Fruit fly (Drosophila melanogaster): Measurements from ENCODE around the gene Myo61F.

Gene Myo61F

dm6 chr3L:1305317-1305716 is 13.0 kb upstream of the Myo61F start:
- TF ChIP-seq EcR (GFP tag; optimal IDR thresholded peaks at IDR 0.05), result no peak
- TF ChIP-seq pan (optimal IDR thresholded peaks at IDR 0.05), result no peak
- TF ChIP-seq psq (optimal IDR thresholded peaks at IDR 0.05), result no peak
- TF ChIP-seq Dll (optimal IDR thresholded peaks at IDR 0.05), result no peak
- TF ChIP-seq CG8478 (optimal IDR thresholded peaks at IDR 0.05), result no peak
- TF ChIP-seq usp (GFP tag; optimal IDR thresholded peaks at IDR 0.05), result no peak

dm6 chr3L:1307005-1307632 is 11.2 kb upstream of the Myo61F start, which contains the start of the genes Ctr9 and Nt5a:
Gene Ctr9, plus strand, starts transcription at chr3L:1307224.
Gene Nt5a, minus strand, starts transcription at chr3L:1307418.
- no peak for TF ChIP-seq EcR (GFP tag; optimal IDR thresholded peaks at IDR 0.05)
- TF ChIP-seq psq (optimal IDR thresholded peaks at IDR 0.05), result no peak
- no peak for TF ChIP-seq pan (optimal IDR thresholded peaks at IDR 0.05)
- no peak for TF ChIP-seq CG8478 (optimal IDR thresholded peaks at IDR 0.05)
- no peak for TF ChIP-seq usp (GFP tag; optimal IDR thresholded peaks at IDR 0.05)
- no peak for TF ChIP-seq Dll (optimal IDR thresholded peaks at IDR 0.05)

dm6 chr3L:1313039-1313766 is 5.1 kb upstream of the Myo61F start, which contains the start of the genes sturkopf and Herc4:
Gene sturkopf, minus strand, starts transcription at chr3L:1313377.
Gene Herc4, plus strand, starts transcription at chr3L:1313696.
- TF ChIP-seq psq (optimal IDR thresholded peaks at IDR 0.05) (no peak), pan (optimal IDR thresholded peaks at IDR 0.05) (no peak), CG8478 (optimal IDR thresholded peaks at IDR 0.05) (no peak), Dll (optimal IDR thresholded peaks at IDR 0.05) (no peak), usp (GFP tag; optimal IDR thresholded peaks at IDR 0.05) (no peak), EcR (GFP tag; optimal IDR thresholded peaks at IDR 0.05) (no peak)

- TF ChIP-seq CG8478 (optimal IDR thresholded peaks at IDR 0.05) (no peak), pan (optimal IDR thresholded peaks at IDR 0.05) (no peak), psq (optimal IDR thresholded peaks at IDR 0.05) (no peak), Dll (optimal IDR thresholded peaks at IDR 0.05) (no peak), EcR (GFP tag; optimal IDR thresholded peaks at IDR 0.05) (no peak), usp (GFP tag; optimal IDR thresholded peaks at IDR 0.05) (no peak)
These were observed 931 bp downstream of the Myo61F start for dm6 chr3L:1319097-1319725.

- TF ChIP-seq pan (optimal IDR thresholded peaks at IDR 0.05), result no peak
These were observed 2.1 kb downstream of the Myo61F start for dm6 chr3L:1320230-1320930.

dm6 chr3L:1320931-1321556 is 2.8 kb downstream of the Myo61F start:
- no peak for TF ChIP-seq psq (optimal IDR thresholded peaks at IDR 0.05)
- TF ChIP-seq Dll (optimal IDR thresholded peaks at IDR 0.05), result no peak
- no peak for TF ChIP-seq usp (GFP tag; optimal IDR thresholded peaks at IDR 0.05)
- TF ChIP-seq pan (optimal IDR thresholded peaks at IDR 0.05), result no peak
- TF ChIP-seq EcR (GFP tag; optimal IDR thresholded peaks at IDR 0.05), result no peak
- TF ChIP-seq CG8478 (optimal IDR thresholded peaks at IDR 0.05), result no peak

- no peak for TF ChIP-seq Dll (optimal IDR thresholded peaks at IDR 0.05)
- TF ChIP-seq pan (optimal IDR thresholded peaks at IDR 0.05), result no peak
- no peak for TF ChIP-seq EcR (GFP tag; optimal IDR thresholded peaks at IDR 0.05)
- TF ChIP-seq usp (GFP tag; optimal IDR thresholded peaks at IDR 0.05), result no peak
- TF ChIP-seq CG8478 (optimal IDR thresholded peaks at IDR 0.05), result no peak
- TF ChIP-seq psq (optimal IDR thresholded peaks at IDR 0.05), result no peak
These were observed 3.9 kb downstream of the Myo61F start for dm6 chr3L:1322159-1322558.

- TF ChIP-seq pan (optimal IDR thresholded peaks at IDR 0.05) (no peak), CG8478 (optimal IDR thresholded peaks at IDR 0.05) (no peak), EcR (GFP tag; optimal IDR thresholded peaks at IDR 0.05) (no peak), usp (GFP tag; optimal IDR thresholded peaks at IDR 0.05) (no peak), Dll (optimal IDR thresholded peaks at IDR 0.05) (no peak), psq (optimal IDR thresholded peaks at IDR 0.05) (no peak)
These were observed 4.4 kb downstream of the Myo61F start, which contains the start of gene CG9184 for dm6 chr3L:1322706-1323105. Gene CG9184, minus strand, starts transcription at chr3L:1322806.

- TF ChIP-seq Dll (optimal IDR thresholded peaks at IDR 0.05), result no peak
- no peak for TF ChIP-seq EcR (GFP tag; optimal IDR thresholded peaks at IDR 0.05)
- TF ChIP-seq psq (optimal IDR thresholded peaks at IDR 0.05), result no peak
- no peak for TF ChIP-seq pan (optimal IDR thresholded peaks at IDR 0.05)
- no peak for TF ChIP-seq CG8478 (optimal IDR thresholded peaks at IDR 0.05)
- TF ChIP-seq usp (GFP tag; optimal IDR thresholded peaks at IDR 0.05), result no peak
These were observed 4.9 kb downstream of the Myo61F start for dm6 chr3L:1323136-1323535.

dm6 chr3L:1324818-1325625 is 6.7 kb downstream of the Myo61F start:
- no peak for TF ChIP-seq Dll (optimal IDR thresholded peaks at IDR 0.05)
- no peak for TF ChIP-seq pan (optimal IDR thresholded peaks at IDR 0.05)

- TF ChIP-seq pan (optimal IDR thresholded peaks at IDR 0.05), result no peak
- no peak for TF ChIP-seq EcR (GFP tag; optimal IDR thresholded peaks at IDR 0.05)
- no peak for TF ChIP-seq psq (optimal IDR thresholded peaks at IDR 0.05)
- TF ChIP-seq CG8478 (optimal IDR thresholded peaks at IDR 0.05), result no peak
- no peak for TF ChIP-seq Dll (optimal IDR thresholded peaks at IDR 0.05)
- no peak for TF ChIP-seq usp (GFP tag; optimal IDR thresholded peaks at IDR 0.05)
These were observed 7.3 kb downstream of the Myo61F start for dm6 chr3L:1325626-1325937.
